Fruit fly (Drosophila melanogaster): Measurements from ENCODE around the gene tara.

Gene tara

DNA sequence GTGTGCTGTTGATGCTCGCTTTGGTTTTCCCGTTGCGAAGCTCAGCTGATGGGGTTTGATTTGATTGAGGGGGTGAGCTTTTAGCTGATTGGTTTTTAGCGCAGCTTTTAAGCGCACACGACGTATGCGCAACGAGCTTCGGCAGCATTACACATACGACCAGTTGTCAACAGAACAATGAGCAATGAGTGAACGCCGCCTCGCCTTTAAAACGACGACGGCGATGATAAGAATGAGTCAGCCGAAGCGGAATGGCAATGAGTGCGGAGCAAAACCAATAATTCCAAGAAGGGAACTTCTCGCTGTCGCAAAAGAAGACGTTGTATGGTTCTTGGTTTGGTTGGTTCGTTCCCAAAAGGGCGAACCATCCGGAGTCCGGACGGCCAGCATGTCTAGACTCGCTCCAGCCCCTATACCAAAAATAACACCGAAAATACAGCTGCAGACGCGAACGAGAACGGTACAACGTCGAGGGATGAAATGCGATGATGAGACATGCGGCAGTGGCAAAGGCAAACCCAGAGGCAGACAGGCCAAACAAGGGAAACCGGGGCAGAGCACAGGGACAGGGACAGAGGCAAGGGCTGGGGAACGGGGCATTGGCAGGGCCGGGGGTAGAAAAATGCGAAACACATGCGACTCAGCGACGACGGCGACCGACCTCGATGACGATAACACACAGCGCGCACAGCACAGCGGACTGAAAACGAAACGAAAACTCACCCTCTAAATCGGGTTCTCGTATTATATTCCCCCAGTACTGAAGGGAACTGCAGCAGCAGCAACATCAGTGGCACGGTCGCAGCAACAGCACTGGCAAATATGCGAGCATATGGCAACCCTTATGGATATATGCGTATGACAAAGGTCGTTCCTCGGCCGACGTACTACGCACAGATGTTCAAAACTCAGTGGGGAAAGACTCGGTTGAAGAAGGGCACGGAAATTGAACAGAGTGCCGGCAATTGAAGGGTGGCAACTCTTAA, 29.5 kb downstream of the tara start:
- peak; percentile 5 for TF ChIP-seq CG17801 (GFP tag; optimal IDR thresholded peaks at IDR 0.05; ENCODE audit: partially characterized antibody)

DNA sequence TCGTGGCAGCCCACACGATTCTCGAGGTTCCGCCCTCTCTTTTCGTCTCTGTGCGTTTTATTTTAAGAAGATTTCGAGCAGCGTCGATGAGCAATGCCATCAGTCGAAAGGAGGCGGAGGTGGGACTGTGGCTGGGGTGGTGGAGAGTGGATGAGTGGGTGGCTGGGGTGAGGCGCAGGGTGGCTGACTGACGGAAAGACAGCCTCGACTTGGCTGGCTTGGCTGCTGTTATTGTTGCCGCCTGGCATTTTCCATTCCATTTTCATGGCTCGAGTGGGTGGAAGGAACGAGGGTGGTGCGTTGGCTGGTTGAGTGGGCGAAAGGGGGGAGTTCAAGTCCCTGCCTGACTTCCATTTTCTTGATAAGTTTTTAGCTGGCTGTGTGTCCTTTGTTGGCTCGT, 30.7 kb downstream of the tara start:
- no peak for TF ChIP-seq CG17801 (GFP tag; optimal IDR thresholded peaks at IDR 0.05; ENCODE audit: partially characterized antibody)

DNA sequence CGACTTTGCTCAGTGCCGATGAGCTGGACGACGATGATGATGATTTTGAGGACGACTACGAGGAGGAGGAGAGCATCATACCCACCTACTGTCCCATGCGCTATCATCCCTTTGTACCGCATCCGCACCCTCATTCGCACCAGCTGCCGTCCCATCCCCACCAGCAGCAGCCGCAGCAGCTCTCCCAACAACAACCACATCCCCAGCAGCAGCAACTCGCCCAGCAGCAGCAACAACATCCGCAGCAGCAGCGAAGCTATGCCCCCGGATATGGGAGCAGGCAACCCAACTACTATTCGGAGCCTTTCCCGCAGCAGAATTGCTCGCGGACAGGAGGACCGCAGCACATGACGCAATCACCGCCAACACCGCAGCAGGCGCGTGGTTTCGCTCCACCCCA, 31.9 kb downstream of the tara start:
- TF ChIP-seq CG17801 (GFP tag; optimal IDR thresholded peaks at IDR 0.05; ENCODE audit: partially characterized antibody) = no peak

DNA sequence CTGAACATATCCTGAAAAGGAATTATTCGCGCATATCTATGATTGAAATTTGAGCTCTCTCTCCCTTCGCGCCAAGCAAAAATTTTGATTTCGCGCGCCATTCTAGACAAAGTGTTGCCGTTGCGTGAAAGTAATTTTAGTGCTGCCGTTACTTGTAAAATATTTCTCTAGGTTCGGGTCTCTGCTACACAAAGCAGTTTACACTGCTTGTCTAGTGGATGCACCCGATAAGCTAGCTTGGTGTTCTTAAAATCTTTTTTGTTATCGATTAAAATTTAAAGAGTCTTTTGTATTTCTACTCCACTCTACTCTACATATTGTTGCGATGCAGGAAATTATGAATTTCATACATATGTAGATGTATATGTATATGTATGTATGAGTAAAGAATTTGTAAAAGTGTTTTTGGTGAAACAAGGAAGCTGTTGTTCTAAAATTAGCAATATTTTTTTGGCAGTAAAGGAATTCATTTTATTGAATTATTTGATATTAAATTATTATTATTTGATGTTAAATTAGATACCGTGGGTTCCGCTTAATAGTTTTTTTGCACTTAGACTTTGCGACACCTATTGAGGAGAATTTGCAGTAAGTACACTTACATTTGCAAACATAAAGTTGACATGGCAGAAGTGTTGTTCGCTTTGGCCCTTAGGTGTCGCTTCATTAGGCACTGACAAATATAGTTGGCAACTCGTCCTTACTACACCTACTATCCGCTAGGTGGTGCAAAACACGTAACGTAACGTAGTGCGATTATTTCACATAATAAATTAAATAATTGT, 35.1 kb downstream of the tara start:
- peak; percentile 37 for TF ChIP-seq CG17801 (GFP tag; optimal IDR thresholded peaks at IDR 0.05; ENCODE audit: partially characterized antibody)

DNA sequence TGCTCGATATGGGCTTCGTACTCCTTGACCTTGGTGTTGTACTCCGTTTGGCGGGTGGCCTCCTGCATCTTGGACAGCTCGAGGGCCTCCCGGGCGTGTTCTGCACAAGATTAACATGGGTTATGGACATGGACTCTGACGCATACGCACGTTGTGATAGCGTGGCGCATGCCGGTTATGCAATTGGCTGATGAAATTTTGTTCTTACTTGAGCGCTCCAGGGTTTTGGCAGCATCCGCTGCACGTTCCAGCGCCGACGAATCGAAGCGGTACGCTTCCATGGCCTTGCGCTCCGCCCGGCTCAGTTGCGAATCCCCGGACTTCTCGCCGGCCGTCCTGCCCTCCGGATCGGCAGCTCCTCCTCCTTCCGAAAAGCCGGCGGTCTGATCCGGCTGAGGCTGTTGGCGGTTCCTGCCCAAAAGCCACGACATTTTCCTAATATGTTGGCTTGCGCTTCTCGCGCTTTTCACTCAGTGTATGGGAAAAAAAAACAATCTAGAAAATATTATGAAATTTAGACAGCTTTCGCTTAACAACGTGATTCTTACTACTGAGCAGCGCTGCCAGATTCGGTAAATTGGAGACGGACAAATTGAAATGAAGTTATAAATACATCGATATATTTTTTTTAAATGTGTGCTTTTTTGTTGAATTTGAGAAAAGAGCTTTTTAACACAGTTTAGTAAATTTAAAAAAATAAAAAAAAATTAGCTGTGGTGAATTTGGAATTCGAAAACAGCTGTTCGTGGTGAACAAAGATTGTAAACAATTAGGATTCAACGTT, 38.3 kb downstream of the tara start, which contains the start of the genes bor and asun:
TSS of gene bor (minus strand) at position 594 of the 784 bp plus-strand sequence.
TSS of gene asun (plus strand) at position 750 of the 784 bp plus-strand sequence.
- TF ChIP-seq CG17801 (GFP tag; optimal IDR thresholded peaks at IDR 0.05; ENCODE audit: partially characterized antibody) = peak; percentile 67

DNA sequence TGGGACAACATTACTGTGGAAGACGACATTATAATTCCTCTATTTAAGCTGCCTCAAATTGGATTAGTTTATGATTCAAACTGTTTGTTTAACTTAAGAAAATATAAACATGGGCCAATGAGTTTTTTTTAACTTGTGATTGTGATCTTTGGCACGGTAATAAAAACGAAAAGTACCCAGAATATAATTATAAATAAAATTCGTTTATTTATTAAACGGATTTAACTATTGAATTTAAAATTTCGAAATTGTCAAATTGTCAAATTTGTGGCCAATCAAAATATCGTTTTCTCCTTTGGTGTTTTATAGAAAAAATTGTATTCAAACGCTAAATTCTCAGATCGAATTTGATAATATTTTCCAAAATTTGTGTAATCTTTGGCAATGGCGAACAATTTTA, 41.3 kb downstream of the tara start, which contains the start of gene Mst89B:
TSS of gene Mst89B (plus strand) at position 301 of the 400 bp plus-strand sequence.
- no peak for TF ChIP-seq CG17801 (GFP tag; optimal IDR thresholded peaks at IDR 0.05; ENCODE audit: partially characterized antibody)

DNA sequence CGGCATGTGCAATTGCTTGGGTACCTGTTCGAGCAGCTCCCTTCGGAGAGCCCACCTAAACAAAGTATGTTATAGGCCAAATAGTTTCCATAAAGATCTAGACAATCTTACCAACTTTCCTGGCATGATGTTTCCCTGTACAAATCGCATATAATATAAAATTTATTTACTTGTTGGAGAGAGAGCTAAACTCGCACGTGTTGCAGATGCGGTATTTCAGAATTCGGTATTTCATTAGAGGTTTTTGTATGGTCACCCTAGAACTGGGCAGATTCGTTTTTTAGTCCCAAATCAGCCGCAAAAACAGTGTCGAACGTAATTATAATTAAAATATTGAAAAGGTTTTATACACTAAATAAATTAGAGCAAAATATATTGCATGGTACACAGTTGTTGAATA, 46.7 kb downstream of the tara start, which contains the start of the genes Mat89Ba and gish:
TSS of gene Mat89Ba (minus strand) at position 231 of the 400 bp plus-strand sequence.
TSS of gene gish (plus strand) at position 268 of the 400 bp plus-strand sequence.
- no peak for TF ChIP-seq CG17801 (GFP tag; optimal IDR thresholded peaks at IDR 0.05; ENCODE audit: partially characterized antibody)

DNA sequence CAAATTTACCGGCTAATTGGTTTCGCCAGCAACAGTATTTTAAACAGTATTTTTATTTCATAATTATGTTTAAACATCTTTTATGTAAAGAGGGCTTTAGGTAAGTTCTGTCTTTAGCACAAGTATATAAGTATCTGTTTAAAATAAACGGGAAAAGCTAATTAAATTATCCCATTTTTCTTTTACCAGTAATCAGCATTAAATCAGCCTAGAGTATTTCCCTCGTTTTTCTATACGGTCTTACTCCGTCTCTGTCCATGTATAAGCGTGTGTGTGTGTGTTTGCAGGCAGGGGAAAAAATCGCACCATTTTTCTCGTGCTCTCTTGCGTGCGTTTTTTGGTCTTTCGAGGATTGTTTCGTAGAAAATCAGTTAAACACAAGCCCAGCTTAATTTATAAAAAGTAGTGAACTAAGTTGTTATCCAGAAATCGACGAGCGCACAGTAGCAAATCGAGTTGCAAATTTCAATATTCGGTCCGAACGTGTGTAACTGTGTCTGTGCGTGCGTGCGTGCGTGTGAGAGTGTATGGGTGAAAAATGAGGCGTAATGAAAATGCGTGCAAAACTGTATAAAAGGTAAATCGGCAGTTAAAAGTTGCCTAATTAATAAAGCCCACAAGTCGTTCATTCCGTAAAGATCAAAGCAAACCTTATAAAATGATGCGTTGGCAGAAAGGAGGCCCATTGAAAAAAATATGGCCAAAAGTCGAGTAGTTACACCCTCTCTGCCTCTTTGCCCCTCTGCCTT, 47.5 kb downstream of the tara start:
- no peak for TF ChIP-seq CG17801 (GFP tag; optimal IDR thresholded peaks at IDR 0.05; ENCODE audit: partially characterized antibody)

DNA sequence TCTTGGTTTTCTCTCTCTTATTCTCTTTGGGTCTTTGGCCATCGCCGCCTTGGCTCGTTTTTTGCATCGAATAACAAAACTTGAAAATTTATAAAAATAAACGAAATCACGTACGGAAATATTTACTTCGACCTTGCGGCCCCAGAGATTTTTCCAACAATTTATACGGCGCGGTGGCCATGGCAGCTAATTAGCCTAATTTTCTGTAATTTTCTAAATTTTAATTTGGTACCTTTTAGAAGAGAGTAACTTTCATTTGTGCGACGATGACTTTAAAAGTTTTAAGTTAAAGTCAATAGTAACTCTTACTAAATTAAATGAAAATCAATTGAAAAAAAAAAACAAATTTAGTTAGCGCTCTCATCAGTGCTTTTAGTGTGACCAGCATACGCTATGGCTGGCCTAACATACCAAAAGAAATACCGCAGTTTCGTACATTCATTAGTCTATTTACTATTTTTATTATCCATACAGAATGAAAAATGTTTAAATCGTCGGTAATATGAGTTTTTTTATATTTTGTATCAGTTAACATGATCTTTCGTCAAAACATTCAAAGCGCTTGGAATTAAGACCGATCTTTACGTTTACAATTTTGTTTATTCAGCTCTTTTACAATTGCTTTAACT, 48.2 kb downstream of the tara start:
- no peak for TF ChIP-seq CG17801 (GFP tag; optimal IDR thresholded peaks at IDR 0.05; ENCODE audit: partially characterized antibody)

DNA sequence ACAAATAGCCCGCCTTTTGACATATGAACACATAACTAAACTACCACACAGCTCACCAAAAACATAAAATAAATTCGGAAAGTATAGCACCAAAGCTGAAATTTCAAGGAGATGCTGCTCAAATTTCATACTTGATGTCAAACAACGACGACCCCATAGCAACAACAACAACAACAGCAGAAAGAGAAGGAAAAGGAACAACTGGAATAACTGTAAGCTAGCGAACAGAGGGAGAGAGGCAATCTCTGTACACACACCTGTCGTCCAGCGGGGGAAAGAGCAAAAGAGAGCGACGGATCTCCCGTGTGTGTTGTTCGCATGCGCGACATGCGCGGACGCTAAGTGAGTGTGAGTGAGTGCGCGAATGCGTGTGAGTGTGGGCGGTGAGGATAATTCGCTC, 49.1 kb downstream of the tara start:
- TF ChIP-seq CG17801 (GFP tag; optimal IDR thresholded peaks at IDR 0.05; ENCODE audit: partially characterized antibody) = no peak

DNA sequence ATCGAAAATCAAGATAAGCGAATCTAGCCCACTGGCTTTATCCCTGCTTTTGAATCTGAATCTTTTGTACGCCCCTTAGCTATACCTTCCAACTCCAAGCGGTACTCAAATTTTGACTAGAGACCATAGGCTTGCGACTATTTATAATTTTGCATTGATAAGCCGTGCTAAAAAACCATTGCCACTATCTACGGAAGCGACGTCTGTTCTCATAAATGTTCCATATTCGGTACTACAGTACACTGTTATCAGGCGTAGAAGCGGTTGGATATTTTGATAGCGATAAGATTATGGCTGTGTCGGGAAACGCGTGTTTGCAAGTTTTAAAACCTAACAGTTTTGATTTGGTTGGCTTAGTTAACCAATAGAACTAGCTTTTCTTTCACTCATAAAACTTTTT, 49.9 kb downstream of the tara start:
- TF ChIP-seq CG17801 (GFP tag; optimal IDR thresholded peaks at IDR 0.05; ENCODE audit: partially characterized antibody) = no peak

DNA sequence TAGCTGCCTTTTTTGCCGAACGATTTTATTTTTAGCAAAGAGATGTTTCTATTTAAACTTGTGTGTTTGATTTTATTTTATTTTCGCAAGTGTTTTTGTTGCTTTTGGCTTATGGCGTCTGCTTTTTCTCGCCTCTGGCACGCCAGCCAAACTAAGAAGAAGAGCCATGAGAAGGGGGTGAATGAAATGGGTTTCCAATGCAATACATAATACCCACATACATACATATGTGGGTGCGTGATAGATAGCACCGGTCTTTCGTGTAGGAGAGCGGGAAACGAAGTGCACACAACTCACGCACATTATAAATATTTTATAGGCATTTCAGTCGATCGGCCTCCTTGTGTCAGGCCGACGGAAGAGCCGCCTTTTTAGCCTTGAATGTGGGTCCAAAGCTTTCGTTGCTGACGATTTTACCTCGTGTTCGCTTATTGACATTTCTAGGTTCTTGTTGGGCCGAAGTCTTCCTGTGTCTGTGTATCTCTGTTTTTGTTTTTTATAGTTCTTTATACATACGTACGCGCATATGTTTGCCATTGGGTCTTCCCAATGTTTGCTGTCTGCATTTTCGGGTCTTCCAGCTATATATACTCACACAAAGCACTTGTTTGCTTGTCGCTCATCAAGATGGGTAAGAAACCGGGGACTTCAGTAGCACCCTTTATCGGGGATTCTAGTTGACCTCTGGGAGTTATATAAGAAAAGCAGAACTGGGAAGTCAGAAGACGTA, 50.6 kb downstream of the tara start:
- TF ChIP-seq CG17801 (GFP tag; optimal IDR thresholded peaks at IDR 0.05; ENCODE audit: partially characterized antibody) = no peak

DNA sequence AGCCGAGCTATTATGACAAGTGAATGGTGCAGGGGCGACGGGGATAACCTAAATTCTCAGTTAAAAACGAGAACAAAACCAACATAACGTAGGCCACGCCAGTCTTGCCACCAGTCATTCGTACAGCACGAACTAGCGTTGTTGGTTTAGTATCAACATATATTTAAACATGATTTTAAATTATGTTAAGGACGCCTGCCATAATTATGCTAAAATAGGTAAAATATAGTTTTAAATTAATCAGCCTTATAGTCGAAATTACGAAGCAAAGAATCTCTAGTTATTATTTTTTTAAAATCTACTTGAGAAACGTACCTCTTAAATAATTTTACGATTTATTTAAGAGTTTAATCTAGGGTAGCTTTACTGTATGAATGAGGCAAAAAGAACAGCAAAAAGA, 51.5 kb downstream of the tara start:
- TF ChIP-seq CG17801 (GFP tag; optimal IDR thresholded peaks at IDR 0.05; ENCODE audit: partially characterized antibody) = peak; percentile 64

Data from ovary, adult (tissue).